Worm (Caenorhabditis elegans): ENCODE data around the gene mtrr-1.

mtrr-1 gene

DNA sequence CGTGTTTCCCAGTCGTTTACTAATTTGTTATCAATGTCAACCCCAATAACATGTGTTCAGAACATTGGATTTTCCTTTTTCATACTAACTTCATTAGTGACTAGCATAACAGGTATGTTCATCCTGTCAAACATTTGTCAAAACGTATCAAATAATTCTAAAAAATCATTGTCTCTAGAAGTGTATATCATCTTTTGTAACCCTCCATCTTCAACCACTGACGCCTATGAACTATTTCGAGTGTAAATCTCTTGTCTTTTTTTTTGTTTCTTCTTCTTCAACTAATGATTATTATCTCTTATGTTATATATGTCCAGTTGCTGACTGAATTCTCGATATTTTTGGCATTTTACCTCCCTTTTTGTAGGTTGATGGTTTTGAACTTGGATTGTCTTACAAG lies 48.1 kb upstream of the mtrr-1 start:
- TF ChIP-seq elt-3 (tag; optimal IDR thresholded peaks at IDR 0.05) (peak in 1 of 6 experiments; percentile 46), mdl-1 (tag; optimal IDR thresholded peaks at IDR 0.05) (no peak), efl-1 (optimal IDR thresholded peaks at IDR 0.05) (no peak), efl-1 (GFP tag; optimal IDR thresholded peaks at IDR 0.05 in 1 of 2) (peak in 1 of 2 experiments; percentile 84), nhr-20 (tag; optimal IDR thresholded peaks at IDR 0.05) (no peak), rnt-1 (tag; optimal IDR thresholded peaks at IDR 0.05) (no peak), swsn-7 (tag; optimal IDR thresholded peaks at IDR 0.05) (no peak), pqm-1 (tag; optimal IDR thresholded peaks at IDR 0.05) (no peak), fos-1 (tag; optimal IDR thresholded peaks at IDR 0.05) (no peak), nhr-237 (tag; optimal IDR thresholded peaks at IDR 0.05) (no peak), nhr-85 (tag) (peak; percentile 60), lin-14 (GFP tag; optimal IDR thresholded peaks at IDR 0.05) (peak; percentile 29), dpl-1 (GFP tag; optimal IDR thresholded peaks at IDR 0.05) (no peak), unc-130 (tag; optimal IDR thresholded peaks at IDR 0.05) (no peak), pag-3 (tag; optimal IDR thresholded peaks at IDR 0.05; ENCODE audit: borderline replicate concordance, insufficient read depth) (no peak), fkh-10 (GFP tag; optimal IDR thresholded peaks at IDR 0.05) (no peak), hlh-17 (GFP tag; optimal IDR thresholded peaks at IDR 0.05; ENCODE audit: borderline replicate concordance) (no peak), mab-9 (GFP tag; IDR thresholded peaks at IDR 0.05) (no peak)

DNA sequence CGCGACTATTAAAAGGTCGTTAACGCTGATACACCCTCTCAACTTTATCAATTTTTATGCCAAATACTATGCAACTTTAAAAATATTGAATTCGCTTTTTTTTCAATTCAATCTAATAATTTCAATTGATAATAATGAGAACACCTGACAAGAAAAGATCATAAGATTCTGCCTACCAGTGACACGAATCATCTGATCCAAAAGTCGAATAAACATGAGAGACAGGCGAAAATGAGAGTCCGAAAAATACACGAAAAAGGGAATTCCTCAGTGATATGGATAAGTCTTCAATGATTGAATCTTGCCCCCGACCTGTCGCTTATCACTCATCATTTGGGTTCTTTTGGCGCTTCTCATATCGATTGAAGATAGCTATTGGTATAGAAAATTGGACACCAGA lies 44.2 kb upstream of the mtrr-1 start:
- TF ChIP-seq fkh-10 (GFP tag; optimal IDR thresholded peaks at IDR 0.05) (no peak), nhr-12 (tag; optimal IDR thresholded peaks at IDR 0.05) (no peak), unc-30 (tag; optimal IDR thresholded peaks at IDR 0.05) (no peak), elt-3 (tag; optimal IDR thresholded peaks at IDR 0.05) (peak in 1 of 6 experiments; percentile 26), efl-1 (optimal IDR thresholded peaks at IDR 0.05) (no peak), efl-1 (GFP tag; optimal IDR thresholded peaks at IDR 0.05 in 1 of 2) (peak in 1 of 2 experiments; percentile 64), sptf-1 (tag; optimal IDR thresholded peaks at IDR 0.05) (no peak), lin-35 (GFP tag; optimal IDR thresholded peaks at IDR 0.05) (peak in 1 of 2 experiments; percentile 11), jun-1 (tag; optimal IDR thresholded peaks at IDR 0.05) (no peak), tlp-1 (tag; optimal IDR thresholded peaks at IDR 0.05) (no peak), lin-13 (GFP tag; optimal IDR thresholded peaks at IDR 0.05) (no peak), lir-3 (tag; optimal IDR thresholded peaks at IDR 0.05; ENCODE audit: poor library complexity) (no peak), nhr-20 (tag; optimal IDR thresholded peaks at IDR 0.05) (peak; percentile 13), ama-1 (optimal IDR thresholded peaks at IDR 0.05) (no peak), nhr-85 (tag) (peak; percentile 46), sup-37 (GFP tag; optimal IDR thresholded peaks at IDR 0.05) (no peak), ceh-8 (GFP tag; optimal IDR thresholded peaks at IDR 0.05) (no peak), nhr-90 (tag; optimal IDR thresholded peaks at IDR 0.05; ENCODE audit: poor library complexity) (no peak), pag-3 (tag; optimal IDR thresholded peaks at IDR 0.05; ENCODE audit: borderline replicate concordance, insufficient read depth) (no peak), blmp-1 (tag; optimal IDR thresholded peaks at IDR 0.05) (peak; percentile 87)

DNA sequence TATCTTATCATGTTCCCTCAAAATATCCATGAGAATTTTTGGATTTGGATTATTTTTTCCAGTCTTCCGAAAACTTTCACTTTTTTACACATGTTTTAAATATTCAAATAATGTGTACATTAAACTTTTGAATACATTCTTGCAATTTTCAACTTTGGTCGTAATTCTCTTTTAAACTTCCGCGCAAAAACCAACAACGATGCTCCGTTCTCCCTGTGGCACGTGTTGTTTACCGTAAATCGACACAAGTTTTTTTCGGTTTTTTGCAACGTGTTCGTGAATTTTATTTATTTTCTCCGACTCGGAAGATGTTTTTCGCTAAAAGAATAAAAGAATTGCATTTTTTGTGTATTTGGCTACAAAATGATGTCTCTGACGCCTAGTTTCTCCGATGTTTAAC lies 43.0 kb upstream of the mtrr-1 start:
- peak; percentile 14 for TF ChIP-seq nhr-237 (tag; optimal IDR thresholded peaks at IDR 0.05)
- TF ChIP-seq alr-1 (tag; optimal IDR thresholded peaks at IDR 0.05; ENCODE audit: borderline replicate concordance) = no peak
- TF ChIP-seq vab-15 (tag; optimal IDR thresholded peaks at IDR 0.05) = no peak
- peak in 1 of 2 experiments; percentile 47 for TF ChIP-seq mdl-1 (tag; optimal IDR thresholded peaks at IDR 0.05)
- TF ChIP-seq nhr-20 (tag; optimal IDR thresholded peaks at IDR 0.05) = peak; percentile 51
- peak; percentile 2 for TF ChIP-seq irx-1 (tag; optimal IDR thresholded peaks at IDR 0.05)
- TF ChIP-seq ceh-90 (tag; optimal IDR thresholded peaks at IDR 0.05) = no peak
- peak; percentile 69 for TF ChIP-seq snu-23 (GFP tag; optimal IDR thresholded peaks at IDR 0.05)
- TF ChIP-seq lin-15B (tag; optimal IDR thresholded peaks at IDR 0.05) = peak; percentile 41
- no peak for TF ChIP-seq nhr-84 (tag; optimal IDR thresholded peaks at IDR 0.05)
- no peak for TF ChIP-seq C16A3.4 (tag; optimal IDR thresholded peaks at IDR 0.05)
- no peak for TF ChIP-seq zag-1 (tag; optimal IDR thresholded peaks at IDR 0.05)
- no peak for TF ChIP-seq egl-27 (tag; optimal IDR thresholded peaks at IDR 0.05)
- TF ChIP-seq efl-1 (optimal IDR thresholded peaks at IDR 0.05) = peak; percentile 75 to 95
- TF ChIP-seq efl-1 (GFP tag; optimal IDR thresholded peaks at IDR 0.05 in 1 of 2) = peak; percentile 94 to 99
- TF ChIP-seq nhr-77 (tag; optimal IDR thresholded peaks at IDR 0.05) = peak; percentile 15
- peak; percentile 6 for TF ChIP-seq jun-1 (tag; optimal IDR thresholded peaks at IDR 0.05)
- TF ChIP-seq elt-2 (tag; optimal IDR thresholded peaks at IDR 0.05) = no peak
- TF ChIP-seq hlh-17 (GFP tag; optimal IDR thresholded peaks at IDR 0.05; ENCODE audit: borderline replicate concordance) = no peak
- peak; percentile 49; the same call in 1 of the 2 replicates for TF ChIP-seq isw-1 (GFP tag; IDR thresholded peaks at IDR 0.05)
- TF ChIP-seq nhr-71 (tag; optimal IDR thresholded peaks at IDR 0.05) = peak; percentile 67
- TF ChIP-seq F16B12.6 (tag; optimal IDR thresholded peaks at IDR 0.05) = peak; percentile 16
- TF ChIP-seq ceh-82 (tag; optimal IDR thresholded peaks at IDR 0.05) = peak; percentile 4 to 40 (median 36)
- peak; percentile 54 for TF ChIP-seq swsn-7 (tag; optimal IDR thresholded peaks at IDR 0.05)
- no peak for TF ChIP-seq sup-37 (GFP tag; optimal IDR thresholded peaks at IDR 0.05)
- TF ChIP-seq dsc-1 (tag; optimal IDR thresholded peaks at IDR 0.05) = peak; percentile 10
- TF ChIP-seq lin-35 (GFP tag; optimal IDR thresholded peaks at IDR 0.05) = peak; percentile 92 to 95

Data from whole organism, L1 larva.